Worm (Caenorhabditis elegans) whole organism, L1 larva: Measurements from ENCODE around the gene srxa-6.
A peak's percentile ranks its signal among the peaks of the same experiment; 100 is the strongest.

Experiments used
- C16A3.4 ChIP-seq: fragments of 150-350 bp; optimal IDR thresholded peaks from 2 replicates; lab custom pipeline; 2014; ENCODE audit warnings: missing biosample characterization, missing genetic modification characterization
- F16B12.6 ChIP-seq: fragments of 150-350 bp; optimal IDR thresholded peaks from 2 replicates; lab custom pipeline; 2014; ENCODE audit warnings: missing biosample characterization, missing genetic modification characterization
- Y116A8C.19 ChIP-seq: sonication (generic microtip); optimal IDR thresholded peaks from 2 replicates; lab custom pipeline; 2016; ENCODE audit warnings: missing compliant biosample characterization, missing genetic modification characterization, borderline replicate concordance
- aha-1 ChIP-seq: fragments of 150-350 bp; optimal IDR thresholded peaks from 2 replicates; lab custom pipeline; 2014; ENCODE audit warnings: missing biosample characterization, missing genetic modification characterization
- alr-1 ChIP-seq: fragments of 200-800 bp; sonication (Bioruptor generic); optimal IDR thresholded peaks from 2 replicates; lab custom pipeline; 2018; ENCODE audit warnings: borderline replicate concordance, mild to moderate bottlenecking, missing genetic modification characterization, missing compliant biosample characterization
- aly-2 ChIP-seq: fragments of 150-350 bp; optimal IDR thresholded peaks from 2 replicates; lab custom pipeline; 2014; ENCODE audit warnings: missing biosample characterization, missing genetic modification characterization
- blmp-1 ChIP-seq: fragments of 150-350 bp; optimal IDR thresholded peaks from 2 replicates; lab custom pipeline; 2014; ENCODE audit warnings: missing biosample characterization, missing genetic modification characterization
- ceh-63 ChIP-seq: fragments of 200-800 bp; sonication (Bioruptor generic); optimal IDR thresholded peaks from 2 replicates; lab custom pipeline; 2018; ENCODE audit warnings: mild to moderate bottlenecking, missing genetic modification characterization, missing compliant biosample characterization
- ceh-82 ChIP-seq, 3 experiments: fragments of 150-350 bp in 1 of 3; sonication (generic microtip) in 2 of 3; optimal IDR thresholded peaks; 2 replicates each; lab custom pipeline; 2014 to 2017; ENCODE audit warnings: missing biosample characterization in 3 of 3, missing genetic modification characterization in 3 of 3
- ceh-88 ChIP-seq: fragments of 200-800 bp; sonication (Bioruptor generic); IDR thresholded peaks from 2 replicates; pipeline ENCODE4 v1.3.6; 2022; ENCODE audit warnings: missing genetic modification characterization, missing compliant biosample characterization
- ceh-90 ChIP-seq: sonication (generic microtip); optimal IDR thresholded peaks from 2 replicates; lab custom pipeline; 2016; ENCODE audit warnings: missing genetic modification characterization, missing compliant biosample characterization
- ces-1 ChIP-seq: fragments of 150-350 bp; optimal IDR thresholded peaks from 2 replicates; lab custom pipeline; 2014; ENCODE audit warnings: missing biosample characterization, missing genetic modification reagents, missing genetic modification characterization
- egl-27 ChIP-seq, 2 experiments: fragments of 150-350 bp in 1 of 2; sonication (generic microtip); optimal IDR thresholded peaks; 3 replicates each; lab custom pipeline; 2017 to 2018; ENCODE audit warnings: missing biosample characterization in 2 of 2, missing genetic modification characterization in 2 of 2, missing genetic modification reagents in 2 of 2
- elt-2 ChIP-seq: sonication (generic microtip); optimal IDR thresholded peaks from 2 replicates; lab custom pipeline; 2016; ENCODE audit warnings: missing genetic modification characterization, mild to moderate bottlenecking, inconsistent platforms, missing compliant biosample characterization, missing genetic modification reagents
- elt-3 ChIP-seq, 6 experiments: fragments of 150-350 bp in 1 of 6; sonication (generic microtip); optimal IDR thresholded peaks; 2 replicates each; lab custom pipeline; 2017 to 2018; ENCODE audit warnings: missing biosample characterization in 6 of 6, missing genetic modification characterization in 6 of 6, inconsistent platforms in 1 of 6
- ets-5 ChIP-seq: fragments of 200-800 bp; sonication (Bioruptor generic); IDR thresholded peaks from 2 replicates; pipeline ENCODE4 v1.3.6; 2022; ENCODE audit warnings: missing genetic modification characterization, missing compliant biosample characterization
- fkh-4 ChIP-seq: sonication (generic microtip); optimal IDR thresholded peaks from 2 replicates; lab custom pipeline; 2016; ENCODE audit warnings: missing compliant biosample characterization, missing genetic modification characterization, borderline replicate concordance
- fkh-8 ChIP-seq: sonication (generic microtip); optimal IDR thresholded peaks from 2 replicates; lab custom pipeline; 2016; ENCODE audit warnings: mild to moderate bottlenecking, missing genetic modification characterization, missing compliant biosample characterization
- fos-1 ChIP-seq: fragments of 150-350 bp; optimal IDR thresholded peaks from 2 replicates; lab custom pipeline; 2014; ENCODE audit warnings: missing biosample characterization, missing genetic modification characterization
- grh-1 ChIP-seq: fragments of 200-800 bp; sonication (Bioruptor generic); IDR thresholded peaks from 2 replicates; pipeline ENCODE4 v1.3.6; 2022; ENCODE audit warnings: missing genetic modification reagents, missing genetic modification characterization, missing compliant biosample characterization
- hlh-17 ChIP-seq: fragments of 200-800 bp; sonication (Bioruptor generic); optimal IDR thresholded peaks from 2 replicates; lab custom pipeline; 2018; ENCODE audit warnings: missing genetic modification characterization, mild to moderate bottlenecking, missing compliant biosample characterization, moderate library complexity, borderline replicate concordance
- hpl-2 ChIP-seq: fragments of 150-350 bp; optimal IDR thresholded peaks from 2 replicates; lab custom pipeline; 2014; ENCODE audit warnings: missing biosample characterization, missing genetic modification reagents, missing genetic modification characterization
- irx-1 ChIP-seq: sonication (generic microtip); optimal IDR thresholded peaks from 2 replicates; lab custom pipeline; 2016; ENCODE audit warnings: missing genetic modification characterization, missing compliant biosample characterization
- jun-1 ChIP-seq: fragments of 150-350 bp; optimal IDR thresholded peaks from 2 replicates; lab custom pipeline; 2014; ENCODE audit warnings: missing biosample characterization, missing genetic modification reagents, missing genetic modification characterization
- lin-13 ChIP-seq: fragments of 150-350 bp; optimal IDR thresholded peaks from 2 replicates; lab custom pipeline; 2014; ENCODE audit warnings: missing biosample characterization, missing genetic modification reagents, missing genetic modification characterization
- lin-14 ChIP-seq: fragments of 200-800 bp; sonication (Bioruptor generic); optimal IDR thresholded peaks from 2 replicates; lab custom pipeline; 2018; ENCODE audit warnings: mild to moderate bottlenecking, missing genetic modification characterization, moderate library complexity, missing compliant biosample characterization
- lsy-2 ChIP-seq, 2 experiments: fragments of 150-350 bp; optimal IDR thresholded peaks; 2 replicates each; lab custom pipeline; 2014; ENCODE audit warnings: missing biosample characterization in 2 of 2, missing genetic modification characterization in 2 of 2
- mef-2 ChIP-seq: fragments of 150-350 bp; optimal IDR thresholded peaks from 2 replicates; lab custom pipeline; 2014; ENCODE audit warnings: missing biosample characterization, missing genetic modification characterization
- mep-1 ChIP-seq: fragments of 150-350 bp; optimal IDR thresholded peaks from 2 replicates; lab custom pipeline; 2014; ENCODE audit warnings: missing biosample characterization, missing genetic modification characterization
- nhr-11 ChIP-seq: fragments of 150-350 bp; optimal IDR thresholded peaks from 2 replicates; lab custom pipeline; 2014; ENCODE audit warnings: missing biosample characterization, missing genetic modification characterization
- nhr-12 ChIP-seq: sonication (generic microtip); optimal IDR thresholded peaks from 2 replicates; lab custom pipeline; 2017; ENCODE audit warnings: missing biosample characterization, missing genetic modification characterization
- nhr-19 ChIP-seq: fragments of 200-800 bp; sonication (Bioruptor generic); conservative IDR thresholded peaks from 2 replicates; pipeline ENCODE4 v1.3.6; 2022; ENCODE audit warnings: missing genetic modification characterization, missing compliant biosample characterization
- nhr-20 ChIP-seq: sonication (generic microtip); optimal IDR thresholded peaks from 2 replicates; lab custom pipeline; 2016; ENCODE audit warnings: mild to moderate bottlenecking, missing genetic modification characterization, missing compliant biosample characterization
- nhr-47 ChIP-seq: sonication (generic microtip); optimal IDR thresholded peaks from 2 replicates; lab custom pipeline; 2016; ENCODE audit warnings: mild to moderate bottlenecking, missing genetic modification characterization, moderate library complexity, missing compliant biosample characterization
- nhr-71 ChIP-seq: sonication (generic microtip); optimal IDR thresholded peaks from 2 replicates; lab custom pipeline; 2016; ENCODE audit warnings: mild to moderate bottlenecking, missing genetic modification characterization, moderate library complexity, missing compliant biosample characterization
- nhr-76 ChIP-seq: sonication (generic microtip); optimal IDR thresholded peaks from 2 replicates; lab custom pipeline; 2017; ENCODE audit warnings: missing biosample characterization, missing genetic modification characterization
- nhr-84 ChIP-seq: sonication (generic microtip); optimal IDR thresholded peaks from 2 replicates; lab custom pipeline; 2017; ENCODE audit warnings: missing biosample characterization, missing genetic modification characterization
- nhr-85 ChIP-seq: sonication (generic microtip); peaks from one replicate; lab custom pipeline; 2016; ENCODE audit warnings: missing genetic modification characterization, inconsistent platforms, missing compliant biosample characterization
- nhr-90 ChIP-seq: sonication (generic microtip); optimal IDR thresholded peaks from 2 replicates; lab custom pipeline; 2016; ENCODE audit warnings: mild to moderate bottlenecking, missing genetic modification characterization, missing compliant biosample characterization; ENCODE audit not compliant: poor library complexity
- pqm-1 ChIP-seq: sonication (generic microtip); optimal IDR thresholded peaks from 3 replicates; lab custom pipeline; 2017; ENCODE audit warnings: missing biosample characterization, missing genetic modification characterization
- rnt-1 ChIP-seq: sonication (generic microtip); optimal IDR thresholded peaks from 2 replicates; lab custom pipeline; 2016; ENCODE audit warnings: mild to moderate bottlenecking, missing genetic modification characterization, moderate library complexity, missing compliant biosample characterization
- skn-1 ChIP-seq: fragments of 150-350 bp; optimal IDR thresholded peaks from 2 replicates; lab custom pipeline; 2014; ENCODE audit warnings: missing biosample characterization, missing genetic modification characterization
- snpc-4 ChIP-seq: fragments of 150-350 bp; optimal IDR thresholded peaks from 2 replicates; lab custom pipeline; 2014; ENCODE audit warnings: missing biosample characterization, missing genetic modification characterization
- snu-23 ChIP-seq: sonication (generic microtip); optimal IDR thresholded peaks from 2 replicates; lab custom pipeline; 2016; ENCODE audit warnings: missing genetic modification characterization, missing compliant biosample characterization
- sptf-1 ChIP-seq: fragments of 150-350 bp; optimal IDR thresholded peaks from 2 replicates; lab custom pipeline; 2014; ENCODE audit warnings: missing biosample characterization, missing genetic modification characterization
- swsn-7 ChIP-seq: sonication (generic microtip); optimal IDR thresholded peaks from 2 replicates; lab custom pipeline; 2016; ENCODE audit warnings: missing genetic modification characterization, missing compliant biosample characterization
- tlp-1 ChIP-seq: fragments of 150-350 bp; optimal IDR thresholded peaks from 2 replicates; lab custom pipeline; 2014; ENCODE audit warnings: missing biosample characterization, missing genetic modification characterization
- unc-130 ChIP-seq: fragments of 150-350 bp; optimal IDR thresholded peaks from 2 replicates; lab custom pipeline; 2017; ENCODE audit warnings: missing biosample characterization, missing genetic modification characterization, inconsistent platforms
- unc-30 ChIP-seq: sonication (generic microtip); optimal IDR thresholded peaks from 2 replicates; lab custom pipeline; 2017; ENCODE audit warnings: missing biosample characterization, missing genetic modification characterization
- unc-62 ChIP-seq: fragments of 150-350 bp; optimal IDR thresholded peaks from 2 replicates; lab custom pipeline; 2014; ENCODE audit warnings: missing biosample characterization, missing genetic modification reagents, missing genetic modification characterization
- unc-86 ChIP-seq: sonication (generic microtip); optimal IDR thresholded peaks from 2 replicates; lab custom pipeline; 2016; ENCODE audit warnings: missing genetic modification characterization, missing compliant biosample characterization
- vab-15 ChIP-seq: sonication (generic microtip); optimal IDR thresholded peaks from 2 replicates; lab custom pipeline; 2017; ENCODE audit warnings: missing genotype, mild to moderate bottlenecking, missing genetic modification characterization, missing compliant biosample characterization
- zip-4 ChIP-seq: fragments of 200-800 bp; sonication (Bioruptor generic); optimal IDR thresholded peaks from 2 replicates; lab custom pipeline; 2018; ENCODE audit warnings: mild to moderate bottlenecking, missing genetic modification characterization, moderate library complexity, missing compliant biosample characterization
- ztf-11 ChIP-seq, 2 experiments: sonication (generic microtip); optimal IDR thresholded peaks; 2 replicates each; lab custom pipeline; 2016 to 2017; ENCODE audit warnings: missing genetic modification characterization in 2 of 2, missing biosample characterization in 1 of 2, missing compliant biosample characterization in 1 of 2

The srxa-6 gene

ce11 chrV:20744290-20744837 is 9.6 kb downstream of the srxa-6 start, which contains the start of gene dnj-25:
Gene dnj-25, minus strand, starts transcription at chrV:20744346.
- TF ChIP-seq pqm-1 (no peak), egl-27 (tag; optimal IDR thresholded peaks at IDR 0.05; lab: Kevin White, UChicago) (no peak), F16B12.6 (no peak), Y116A8C.19 (tag; lab: Kevin White, UChicago) (no peak), hpl-2 (GFP tag; lab: Kevin White, UChicago) (no peak), unc-86 (tag; lab: Kevin White, UChicago) (no peak), nhr-47 (peak; percentile 10), irx-1 (tag; lab: Kevin White, UChicago) (no peak), nhr-76 (tag; lab: Kevin White, UChicago) (no peak), C16A3.4 (tag; lab: Kevin White, UChicago) (peak; percentile 7), blmp-1 (tag; lab: Kevin White, UChicago) (peak; percentile 95), lsy-2 (tag; optimal IDR thresholded peaks at IDR 0.05; lab: Kevin White, UChicago) (peak; percentile 37 to 52), elt-3 (tag; optimal IDR thresholded peaks at IDR 0.05; lab: Kevin White, UChicago) (no peak), ztf-11 (tag; optimal IDR thresholded peaks at IDR 0.05; lab: Kevin White, UChicago) (no peak), nhr-12 (tag; lab: Kevin White, UChicago) (no peak), fos-1 (tag; lab: Kevin White, UChicago) (no peak), snu-23 (GFP tag; lab: Kevin White, UChicago) (peak; percentile 47), fkh-8 (tag; lab: Kevin White, UChicago) (no peak), alr-1 (no peak), ceh-63 (GFP tag; lab: Kevin White, UChicago) (no peak), unc-62 (GFP tag; lab: Kevin White, UChicago) (no peak), vab-15 (tag; lab: Kevin White, UChicago) (no peak), lin-13 (no peak), lin-14 (GFP tag; lab: Kevin White, UChicago) (peak; percentile 47), nhr-20 (tag; lab: Kevin White, UChicago) (peak; percentile 14), skn-1 (tag; lab: Kevin White, UChicago) (peak; percentile 37), tlp-1 (tag; lab: Kevin White, UChicago) (no peak), ceh-90 (tag; lab: Kevin White, UChicago) (no peak), nhr-90 (no peak), rnt-1 (no peak), ceh-82 (tag; optimal IDR thresholded peaks at IDR 0.05; lab: Kevin White, UChicago) (peak in 1 of 3 experiments; percentile 31), zip-4 (GFP tag; lab: Kevin White, UChicago) (no peak), jun-1 (no peak), nhr-71 (tag; lab: Kevin White, UChicago) (peak; percentile 35), ces-1 (GFP tag; lab: Kevin White, UChicago) (no peak), hlh-17 (GFP tag; lab: Kevin White, UChicago) (no peak), mep-1 (tag; lab: Kevin White, UChicago) (peak; percentile 51), snpc-4 (tag; lab: Kevin White, UChicago) (no peak), aha-1 (tag; lab: Kevin White, UChicago) (no peak), mef-2 (tag; lab: Kevin White, UChicago) (no peak), nhr-85 (tag; lab: Kevin White, UChicago) (no peak), swsn-7 (tag; lab: Kevin White, UChicago) (no peak), nhr-11 (tag; lab: Kevin White, UChicago) (no peak), fkh-4 (tag; lab: Kevin White, UChicago) (no peak), sptf-1 (tag; lab: Kevin White, UChicago) (no peak), nhr-84 (no peak), ets-5 (GFP tag; lab: Robert Waterston, UW) (no peak), aly-2 (no peak), unc-130 (no peak), grh-1 (peak; percentile 62), unc-30 (tag; lab: Kevin White, UChicago) (no peak), elt-2 (tag; lab: Kevin White, UChicago) (no peak), nhr-19 (GFP tag; lab: Robert Waterston, UW) (no peak), ceh-88 (GFP tag; lab: Robert Waterston, UW) (no peak)
